Worm (Caenorhabditis elegans): ENCODE measurements around the gene C18H9.1.

DNA sequence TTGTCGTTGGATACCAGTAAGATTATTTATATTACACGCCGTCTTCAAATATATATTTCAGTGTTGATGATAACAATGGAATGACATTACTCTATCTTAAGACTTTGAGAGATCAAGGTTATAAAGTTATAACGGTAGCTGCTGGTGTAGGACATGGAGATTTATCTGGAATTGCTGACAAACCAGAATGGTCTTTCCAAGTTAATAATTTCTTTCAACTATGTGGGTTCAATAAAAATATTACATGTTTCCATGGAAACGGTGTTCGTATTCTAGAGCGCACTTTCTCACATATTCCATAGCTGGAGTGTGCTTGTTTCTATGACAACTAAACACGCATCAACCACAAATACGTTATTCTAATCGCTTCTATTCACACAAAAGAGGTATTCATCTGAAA, 19.2 kb upstream of the C18H9.1 start, which contains the start of gene ift-74:
- TF ChIP-seq jun-1 (tag; optimal IDR thresholded peaks at IDR 0.05) (no peak), nhr-10 (tag; optimal IDR thresholded peaks at IDR 0.05) (no peak), egl-27 (tag; optimal IDR thresholded peaks at IDR 0.05) (no peak), unc-62 (GFP tag; optimal IDR thresholded peaks at IDR 0.05 in 1 of 2) (no peak), unc-62 (tag; optimal IDR thresholded peaks at IDR 0.05) (no peak), mep-1 (tag; optimal IDR thresholded peaks at IDR 0.05) (no peak), ama-1 (optimal IDR thresholded peaks at IDR 0.05) (no peak), dmd-9 (GFP tag; IDR thresholded peaks at IDR 0.05) (no peak), gei-8 (GFP tag; optimal IDR thresholded peaks at IDR 0.05) (no peak), skn-1 (tag; optimal IDR thresholded peaks at IDR 0.05) (no peak), daf-19 (GFP tag; conservative IDR thresholded peaks at IDR 0.05) (no peak), dmd-8 (GFP tag; IDR thresholded peaks at IDR 0.05) (no peak), lin-29 (GFP tag; IDR thresholded peaks at IDR 0.05) (no peak), lsy-2 (tag; optimal IDR thresholded peaks at IDR 0.05) (no peak)

Data from whole organism, L4 larva.